Fruit fly (Drosophila melanogaster): ENCODE data around the gene CG10654.
A peak's percentile ranks its signal among the peaks of the same experiment; 100 is the strongest.

The CG10654 gene

dm6 chr3L:12471471-12471978 is 36.1 kb downstream of the CG10654 start, which contains the start of gene CG10616 (continued):
- TF ChIP-seq CG43689 (GFP tag; IDR thresholded peaks at IDR 0.05) (no peak), CG11093 (GFP tag; IDR thresholded peaks at IDR 0.05) (no peak), BtbVII (GFP tag; optimal IDR thresholded peaks at IDR 0.05) (no peak), CG3995 (GFP tag; optimal IDR thresholded peaks at IDR 0.05) (peak; percentile 35), CG18011 (GFP tag; optimal IDR thresholded peaks at IDR 0.05) (no peak), CG4820 (GFP tag; optimal IDR thresholded peaks at IDR 0.05) (no peak), CG4730 (GFP tag; IDR thresholded peaks at IDR 0.05) (no peak), org-1 (GFP tag; optimal IDR thresholded peaks at IDR 0.05) (no peak), Blimp-1 (GFP tag; optimal IDR thresholded peaks at IDR 0.05) (no peak), Nf-YC (tag; optimal IDR thresholded peaks at IDR 0.05) (no peak), Stat92E (GFP tag; optimal IDR thresholded peaks at IDR 0.05) (peak in 1 of 3 experiments; percentile 61), ci (GFP tag; IDR thresholded peaks at IDR 0.05) (no peak), CG15011 (GFP tag; optimal IDR thresholded peaks at IDR 0.05) (no peak), Dbx (GFP tag; IDR thresholded peaks at IDR 0.05) (no peak), Fer2 (tag; optimal IDR thresholded peaks at IDR 0.05) (no peak), h (optimal IDR thresholded peaks at IDR 0.05) (no peak), ATbp (GFP tag; optimal IDR thresholded peaks at IDR 0.05) (no peak), Atf-2 (GFP tag; optimal IDR thresholded peaks at IDR 0.05) (no peak), fu2 (GFP tag; optimal IDR thresholded peaks at IDR 0.05) (no peak), HLH4C (GFP tag; IDR thresholded peaks at IDR 0.05; ENCODE audit: partially characterized antibody) (peak; percentile 94), Ets97D (GFP tag; optimal IDR thresholded peaks at IDR 0.05) (peak; percentile 66), her (GFP tag; optimal IDR thresholded peaks at IDR 0.05) (no peak), nerfin-2 (GFP tag; IDR thresholded peaks at IDR 0.05; ENCODE audit: partially characterized antibody) (peak; percentile 92), sima (GFP tag; optimal IDR thresholded peaks at IDR 0.05) (no peak), CG6813 (GFP tag; optimal IDR thresholded peaks at IDR 0.05) (no peak), ttk (GFP tag; IDR thresholded peaks at IDR 0.05) (no peak), TFAM (GFP tag; optimal IDR thresholded peaks at IDR 0.05) (no peak), CG30020 (tag; optimal IDR thresholded peaks at IDR 0.05) (no peak), br (optimal IDR thresholded peaks at IDR 0.05) (no peak), Mrtf (GFP tag; IDR thresholded peaks at IDR 0.05) (no peak), ab (GFP tag; optimal IDR thresholded peaks at IDR 0.05) (no peak), Meics (GFP tag; optimal IDR thresholded peaks at IDR 0.05) (no peak), CG31441 (GFP tag; IDR thresholded peaks at IDR 0.05) (no peak), slou (GFP tag; optimal IDR thresholded peaks at IDR 0.05) (no peak), CoRest (tag; optimal IDR thresholded peaks at IDR 0.05) (peak; percentile 34), Drgx (GFP tag; IDR thresholded peaks at IDR 0.05) (no peak), hb (GFP tag; IDR thresholded peaks at IDR 0.05; ENCODE audit: partially characterized antibody) (peak; percentile 93), CG1602 (GFP tag; optimal IDR thresholded peaks at IDR 0.05) (no peak), Poxn (GFP tag; IDR thresholded peaks at IDR 0.05) (no peak), trem (tag; optimal IDR thresholded peaks at IDR 0.05) (peak; percentile 76), fd3F (GFP tag; optimal IDR thresholded peaks at IDR 0.05) (no peak), zfh1 (GFP tag; IDR thresholded peaks at IDR 0.05) (no peak), tgo (GFP tag; IDR thresholded peaks at IDR 0.05) (no peak), Hsf (GFP tag; optimal IDR thresholded peaks at IDR 0.05) (no peak), ac (GFP tag; optimal IDR thresholded peaks at IDR 0.05) (no peak), CG15696 (tag; optimal IDR thresholded peaks at IDR 0.05) (no peak), B-H2 (GFP tag; optimal IDR thresholded peaks at IDR 0.05) (no peak), sisA (GFP tag; IDR thresholded peaks at IDR 0.05) (no peak; the same call in 1 of the 2 replicates), wor (GFP tag; IDR thresholded peaks at IDR 0.05) (no peak), Side (GFP tag; optimal IDR thresholded peaks at IDR 0.05) (no peak), pros (GFP tag; optimal IDR thresholded peaks at IDR 0.05) (no peak), Atf3 (GFP tag; optimal IDR thresholded peaks at IDR 0.05) (no peak), z (GFP tag; IDR thresholded peaks at IDR 0.05) (no peak)
